Fruit fly (Drosophila melanogaster): Measurements from ENCODE around the gene CG13601.

CG13601 gene

DNA sequence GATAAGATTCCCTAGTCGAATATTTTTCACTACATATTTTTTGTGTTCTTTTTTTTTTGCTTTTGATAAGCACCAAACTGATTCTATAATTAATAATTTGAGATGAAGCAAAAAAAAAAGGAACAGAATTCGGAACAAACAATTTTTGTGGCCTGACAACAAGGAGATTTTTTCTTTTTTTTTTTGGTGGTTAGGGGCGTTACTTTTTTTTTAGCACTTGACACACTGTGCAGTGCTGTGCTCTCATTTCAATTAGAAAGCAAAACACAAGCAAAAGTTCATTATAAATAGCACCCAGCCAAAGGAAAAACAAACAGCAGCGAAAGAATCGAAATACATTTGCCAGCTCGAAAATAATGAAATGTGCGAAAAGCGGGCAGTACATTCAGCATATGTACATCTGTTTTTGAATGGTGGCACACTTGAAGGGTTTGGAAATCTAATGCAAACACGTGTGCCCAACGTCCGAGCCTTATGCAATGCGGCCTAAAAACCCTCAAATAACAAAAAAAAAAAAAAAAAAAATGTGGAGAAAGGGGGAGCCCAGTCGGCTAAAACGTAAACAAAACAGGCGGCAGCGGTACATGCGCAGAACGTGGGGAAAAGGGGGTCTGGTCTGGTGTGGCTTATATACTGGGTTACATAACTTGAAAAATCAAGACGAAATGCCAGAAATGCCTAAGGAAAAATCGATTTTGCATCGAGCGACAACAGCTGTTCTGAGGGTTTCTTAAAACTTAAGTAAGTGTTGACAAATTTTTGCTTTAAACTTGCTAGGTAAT lies 14.4 kb upstream of the CG13601 start:
- TF ChIP-seq CG8319 (GFP tag; optimal IDR thresholded peaks at IDR 0.05) (no peak), CG34406 (GFP tag; optimal IDR thresholded peaks at IDR 0.05) (no peak), CG15336 (GFP tag; IDR thresholded peaks at IDR 0.05) (peak; percentile 56), Eip78C (GFP tag) (peak; percentile 78), eg (GFP tag; IDR thresholded peaks at IDR 0.05) (peak; percentile 70), Hr38 (GFP tag; optimal IDR thresholded peaks at IDR 0.05) (no peak), dac (GFP tag; optimal IDR thresholded peaks at IDR 0.05) (no peak), CG31627 (GFP tag; optimal IDR thresholded peaks at IDR 0.05) (no peak), CG1621 (tag; optimal IDR thresholded peaks at IDR 0.05) (no peak), CG4318 (GFP tag; optimal IDR thresholded peaks at IDR 0.05) (no peak), CG10669 (GFP tag; optimal IDR thresholded peaks at IDR 0.05) (no peak), achi (GFP tag; optimal IDR thresholded peaks at IDR 0.05) (peak; percentile 17), CG3032 (tag; optimal IDR thresholded peaks at IDR 0.05) (no peak), Smox (GFP tag; optimal IDR thresholded peaks at IDR 0.05) (no peak), CG10631 (GFP tag; optimal IDR thresholded peaks at IDR 0.05) (no peak), acj6 (GFP tag; optimal IDR thresholded peaks at IDR 0.05) (no peak), CG8119 (GFP tag; IDR thresholded peaks at IDR 0.05) (peak; percentile 57; the same call in 2 of the 3 replicates), pdm3 (GFP tag; optimal IDR thresholded peaks at IDR 0.05) (peak; percentile 16), lz (GFP tag; optimal IDR thresholded peaks at IDR 0.05) (peak; percentile 38), dsx (GFP tag; optimal IDR thresholded peaks at IDR 0.05; ENCODE audit: poor library complexity, severe bottlenecking) (no peak), topi (GFP tag; optimal IDR thresholded peaks at IDR 0.05) (peak; percentile 25), CG6276 (GFP tag; optimal IDR thresholded peaks at IDR 0.05) (peak; percentile 50), CG8632 (GFP tag; optimal IDR thresholded peaks at IDR 0.05) (no peak), spab (GFP tag; optimal IDR thresholded peaks at IDR 0.05) (no peak), CG9139 (GFP tag; optimal IDR thresholded peaks at IDR 0.05) (no peak), fd59A (GFP tag; optimal IDR thresholded peaks at IDR 0.05) (no peak), CG3919 (GFP tag; optimal IDR thresholded peaks at IDR 0.05) (peak; percentile 23), CG6163 (GFP tag; IDR thresholded peaks at IDR 0.05) (peak; percentile 43; the same call in 2 of the 3 replicates), Sox14 (GFP tag; optimal IDR thresholded peaks at IDR 0.05) (peak; percentile 28), vri (GFP tag; optimal IDR thresholded peaks at IDR 0.05) (peak; percentile 55), CG7368 (GFP tag; optimal IDR thresholded peaks at IDR 0.05) (no peak), Hr39 (GFP tag; optimal IDR thresholded peaks at IDR 0.05) (peak; percentile 26), Ets21C (GFP tag; optimal IDR thresholded peaks at IDR 0.05) (no peak), Eip93F (GFP tag; optimal IDR thresholded peaks at IDR 0.05) (no peak), Blimp-1 (GFP tag; optimal IDR thresholded peaks at IDR 0.05) (no peak), Sox102F (GFP tag; optimal IDR thresholded peaks at IDR 0.05) (no peak), CG11902 (GFP tag; optimal IDR thresholded peaks at IDR 0.05) (no peak), Met (GFP tag; optimal IDR thresholded peaks at IDR 0.05) (peak; percentile 58), OdsH (GFP tag; optimal IDR thresholded peaks at IDR 0.05) (peak; percentile 27), esn (GFP tag; optimal IDR thresholded peaks at IDR 0.05) (peak; percentile 40), Sox15 (GFP tag; optimal IDR thresholded peaks at IDR 0.05) (no peak), Hr4 (GFP tag; optimal IDR thresholded peaks at IDR 0.05) (peak; percentile 53), salr (GFP tag; optimal IDR thresholded peaks at IDR 0.05) (peak in 1 of 2 experiments; percentile 29), CG11762 (GFP tag; optimal IDR thresholded peaks at IDR 0.05; ENCODE audit: insufficient read depth) (no peak), CG32006 (GFP tag; optimal IDR thresholded peaks at IDR 0.05) (peak; percentile 44), svp (GFP tag) (peak; percentile 28), CG11294 (GFP tag; IDR thresholded peaks at IDR 0.05) (0 out of 2 replicates have a peak, but pooled peaks have one; percentile 15), fkh (GFP tag; optimal IDR thresholded peaks at IDR 0.05) (peak; percentile 29), Eip75B (GFP tag; optimal IDR thresholded peaks at IDR 0.05) (peak; percentile 34), Gug (GFP tag; IDR thresholded peaks at IDR 0.05) (no peak; the same call in 1 of the 2 replicates), Lpt (GFP tag; optimal IDR thresholded peaks at IDR 0.05) (no peak)

Data from whole organism, prepupa.